Fruit fly (Drosophila melanogaster): ENCODE data around the gene Taf9.
A peak's percentile ranks its signal among the peaks of the same experiment; 100 is the strongest.

The Taf9 gene

dm6 chrX:17872310-17872709, 30.3 kb downstream of the Taf9 start (continued):
- TF ChIP-seq Six4 (GFP tag; optimal IDR thresholded peaks at IDR 0.05) (no peak), CG15696 (tag; optimal IDR thresholded peaks at IDR 0.05) (peak; percentile 77), otp (GFP tag; IDR thresholded peaks at IDR 0.05) (no peak), CG31224 (GFP tag; IDR thresholded peaks at IDR 0.05) (no peak), grn (GFP tag; optimal IDR thresholded peaks at IDR 0.05) (peak; percentile 40), CG14710 (tag; optimal IDR thresholded peaks at IDR 0.05) (peak; percentile 11), dmrt11E (tag; optimal IDR thresholded peaks at IDR 0.05) (peak; percentile 38), CG2889 (GFP tag; IDR thresholded peaks at IDR 0.05) (no peak), CG14667 (GFP tag; IDR thresholded peaks at IDR 0.05) (no peak), CG16863 (GFP tag; optimal IDR thresholded peaks at IDR 0.05) (no peak), ash1 (GFP tag; optimal IDR thresholded peaks at IDR 0.05) (no peak), CG17186 (GFP tag; optimal IDR thresholded peaks at IDR 0.05) (no peak), CG12236 (GFP tag; optimal IDR thresholded peaks at IDR 0.05) (no peak), lola (GFP tag; optimal IDR thresholded peaks at IDR 0.05) (no peak), CG33557 (GFP tag; optimal IDR thresholded peaks at IDR 0.05) (peak; percentile 36), CG17612 (GFP tag; IDR thresholded peaks at IDR 0.05) (no peak), gcm2 (GFP tag; optimal IDR thresholded peaks at IDR 0.05) (no peak), CG2712 (tag; optimal IDR thresholded peaks at IDR 0.05) (no peak), CG7987 (GFP tag; optimal IDR thresholded peaks at IDR 0.05) (no peak), ato (GFP tag; IDR thresholded peaks at IDR 0.05; ENCODE audit: partially characterized antibody) (no peak), CG18599 (GFP tag; optimal IDR thresholded peaks at IDR 0.05) (no peak), CG5953 (GFP tag; IDR thresholded peaks at IDR 0.05) (no peak), CG9817 (tag; optimal IDR thresholded peaks at IDR 0.05) (no peak), mld (GFP tag; IDR thresholded peaks at IDR 0.05; ENCODE audit: partially characterized antibody) (no peak), CG7839 (tag; optimal IDR thresholded peaks at IDR 0.05) (no peak), MBD-R2 (GFP tag; IDR thresholded peaks at IDR 0.05) (no peak), sr (GFP tag; IDR thresholded peaks at IDR 0.05) (no peak), hbn (GFP tag; IDR thresholded peaks at IDR 0.05; ENCODE audit: partially characterized antibody) (no peak), CG7556 (GFP tag; optimal IDR thresholded peaks at IDR 0.05) (no peak), CG10959 (GFP tag; IDR thresholded peaks at IDR 0.05) (no peak), Fer2 (tag; optimal IDR thresholded peaks at IDR 0.05) (no peak), unc-4 (GFP tag; IDR thresholded peaks at IDR 0.05; ENCODE audit: partially characterized antibody) (no peak), CG15514 (GFP tag; optimal IDR thresholded peaks at IDR 0.05) (no peak), Gug (GFP tag; IDR thresholded peaks at IDR 0.05) (no peak), bbx (GFP tag; IDR thresholded peaks at IDR 0.05; ENCODE audit: partially characterized antibody) (no peak), CG14014 (GFP tag; IDR thresholded peaks at IDR 0.05) (no peak)

dm6 chrX:17873329-17873728, 31.4 kb downstream of the Taf9 start:
- peak; percentile 35 for TF ChIP-seq sens (GFP tag)
- TF ChIP-seq CG16813 (GFP tag; IDR thresholded peaks at IDR 0.05; ENCODE audit: partially characterized antibody), result no peak
- no peak for TF ChIP-seq D (optimal IDR thresholded peaks at IDR 0.05)
- TF ChIP-seq D (GFP tag; optimal IDR thresholded peaks at IDR 0.05), result no peak

Measured in whole organism, embryonic.